ENCODE assay signal across 1 worm cellular context in genomic region chrV:15085335-15085800, ce11.
TF ChIP-seq lines count a peak whose summit lies in the region.

Gene ahsa-1 (minus strand): TSS chrV:15085385.
Gene C01G10.7 (plus strand): TSS chrV:15085747.

TF ChIP-seq in whole organism, L4 larva, 104 proteins besides CTCF, POLR2A, EP300 and RAD21 (continued from another document):
- TF ChIP-seq duxl-1 (tag; optimal IDR thresholded peaks at IDR 0.05; lab: Kevin White, UChicago; ENCODE audit: poor library complexity) (peak; percentile 72), tag-97 (GFP tag; IDR thresholded peaks at IDR 0.05; lab: Robert Waterston, UW) (0 out of 2 replicates have a peak, but pooled peaks have one; percentile 12), nhr-76 (tag; optimal IDR thresholded peaks at IDR 0.05; lab: Kevin White, UChicago) (no peak), fos-1 (tag; optimal IDR thresholded peaks at IDR 0.05; lab: Kevin White, UChicago) (no peak), cey-2 (tag; optimal IDR thresholded peaks at IDR 0.05; lab: Kevin White, UChicago; ENCODE audit: borderline replicate concordance, insufficient read depth) (no peak), mes-2 (tag; optimal IDR thresholded peaks at IDR 0.05; lab: Kevin White, UChicago; ENCODE audit: poor library complexity, severe bottlenecking) (peak; percentile 99), dpl-1 (GFP tag; optimal IDR thresholded peaks at IDR 0.05; lab: Kevin White, UChicago) (peak; percentile 84), ceh-44 (GFP tag; IDR thresholded peaks at IDR 0.05; lab: Robert Waterston, UW) (peak; percentile 72; the same call in 1 of the 2 replicates), aly-2 (tag; optimal IDR thresholded peaks at IDR 0.05; lab: Kevin White, UChicago) (no peak), nhr-28 (tag; optimal IDR thresholded peaks at IDR 0.05; lab: Kevin White, UChicago) (peak; percentile 64), fkh-10 (GFP tag; optimal IDR thresholded peaks at IDR 0.05; lab: Kevin White, UChicago) (peak; percentile 80)
